Worm (Caenorhabditis elegans): ENCODE measurements around the gene szy-2.

ce11 chrIII:5388113-5388512 is 17.0 kb upstream of the szy-2 start:
- TF ChIP-seq flt-1 (GFP tag; IDR thresholded peaks at IDR 0.05) (no peak), ref-1 (GFP tag; conservative IDR thresholded peaks at IDR 0.05) (no peak), ztf-23 (GFP tag; IDR thresholded peaks at IDR 0.05) (no peak), T22C8.4 (GFP tag; IDR thresholded peaks at IDR 0.05) (no peak), cog-1 (tag; optimal IDR thresholded peaks at IDR 0.05) (no peak)
